Worm (Caenorhabditis elegans) whole organism, L3 larva: ENCODE data around the gene hot-1.

Source experiments
- egl-5 ChIP-seq: fragments of 150-350 bp; optimal IDR thresholded peaks from 2 replicates; lab custom pipeline; 2017; ENCODE audit warnings: missing biosample characterization, missing genetic modification reagents, missing genetic modification characterization, inconsistent platforms
- fkh-2 ChIP-seq: fragments of 150-350 bp; optimal IDR thresholded peaks from 2 replicates; lab custom pipeline; 2014; ENCODE audit warnings: missing biosample characterization, missing genetic modification reagents, missing genetic modification characterization
- fos-1 ChIP-seq: fragments of 150-350 bp; optimal IDR thresholded peaks from 2 replicates; lab custom pipeline; 2014; ENCODE audit warnings: missing biosample characterization, missing genetic modification characterization
- lin-39 ChIP-seq: fragments of 150-350 bp; optimal IDR thresholded peaks from 2 replicates; lab custom pipeline; 2018; ENCODE audit warnings: missing biosample characterization, missing genetic modification reagents, missing genetic modification characterization
- nfya-1 ChIP-seq: sonication (generic microtip); optimal IDR thresholded peaks from 2 replicates; lab custom pipeline; 2017; ENCODE audit warnings: missing genetic modification characterization, mild to moderate bottlenecking, missing compliant biosample characterization, antibody characterized with exemption, moderate library complexity; ENCODE audit not compliant: insufficient read depth
- nhr-12 ChIP-seq: fragments of 150-350 bp; optimal IDR thresholded peaks from 2 replicates; lab custom pipeline; 2014; ENCODE audit warnings: missing biosample characterization, missing genetic modification characterization
- snpc-4 ChIP-seq: fragments of 150-350 bp; optimal IDR thresholded peaks from 2 replicates; lab custom pipeline; 2014; ENCODE audit warnings: missing biosample characterization, missing genetic modification characterization

Gene hot-1

DNA sequence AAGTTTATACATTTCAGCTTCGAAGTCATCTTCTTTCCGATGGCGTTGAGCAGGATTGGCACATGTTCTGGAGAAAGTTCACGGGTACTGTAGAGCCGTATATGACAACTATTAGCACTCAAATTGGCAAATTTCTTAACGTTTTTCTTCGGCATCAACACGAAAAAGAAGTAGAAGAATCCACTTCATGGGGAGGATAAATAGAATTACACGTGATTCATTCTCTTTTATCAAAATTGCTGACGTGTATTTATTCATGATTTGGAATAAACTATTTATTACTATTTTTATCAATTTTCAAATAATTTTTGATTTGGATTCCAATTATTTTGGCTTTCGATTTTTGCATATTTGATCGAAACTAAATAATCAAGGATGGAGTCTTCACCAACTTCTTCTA, 44.8 kb downstream of the hot-1 start, which contains the start of gene C47E8.1:
TSS of gene C47E8.1 (plus strand) at position 301 of the 400 bp plus-strand sequence.
- TF ChIP-seq nhr-12 (tag; lab: Kevin White, UChicago) (no peak), fkh-2 (tag; lab: Kevin White, UChicago) (no peak), lin-39 (tag; lab: Kevin White, UChicago) (no peak), fos-1 (tag; lab: Kevin White, UChicago) (no peak), egl-5 (no peak)
- TF ChIP-seq, all 47 proteins: peak for 0

ce11 chrV:14678298-14678697, 57.4 kb downstream of the hot-1 start:
- peak; percentile 80 for TF ChIP-seq nfya-1 (tag; lab: Kevin White, UChicago)
- TF ChIP-seq snpc-4 (tag; lab: Kevin White, UChicago), result no peak
